Worm (Caenorhabditis elegans): ENCODE results near the gene gldi-9.

Gene gldi-9

DNA sequence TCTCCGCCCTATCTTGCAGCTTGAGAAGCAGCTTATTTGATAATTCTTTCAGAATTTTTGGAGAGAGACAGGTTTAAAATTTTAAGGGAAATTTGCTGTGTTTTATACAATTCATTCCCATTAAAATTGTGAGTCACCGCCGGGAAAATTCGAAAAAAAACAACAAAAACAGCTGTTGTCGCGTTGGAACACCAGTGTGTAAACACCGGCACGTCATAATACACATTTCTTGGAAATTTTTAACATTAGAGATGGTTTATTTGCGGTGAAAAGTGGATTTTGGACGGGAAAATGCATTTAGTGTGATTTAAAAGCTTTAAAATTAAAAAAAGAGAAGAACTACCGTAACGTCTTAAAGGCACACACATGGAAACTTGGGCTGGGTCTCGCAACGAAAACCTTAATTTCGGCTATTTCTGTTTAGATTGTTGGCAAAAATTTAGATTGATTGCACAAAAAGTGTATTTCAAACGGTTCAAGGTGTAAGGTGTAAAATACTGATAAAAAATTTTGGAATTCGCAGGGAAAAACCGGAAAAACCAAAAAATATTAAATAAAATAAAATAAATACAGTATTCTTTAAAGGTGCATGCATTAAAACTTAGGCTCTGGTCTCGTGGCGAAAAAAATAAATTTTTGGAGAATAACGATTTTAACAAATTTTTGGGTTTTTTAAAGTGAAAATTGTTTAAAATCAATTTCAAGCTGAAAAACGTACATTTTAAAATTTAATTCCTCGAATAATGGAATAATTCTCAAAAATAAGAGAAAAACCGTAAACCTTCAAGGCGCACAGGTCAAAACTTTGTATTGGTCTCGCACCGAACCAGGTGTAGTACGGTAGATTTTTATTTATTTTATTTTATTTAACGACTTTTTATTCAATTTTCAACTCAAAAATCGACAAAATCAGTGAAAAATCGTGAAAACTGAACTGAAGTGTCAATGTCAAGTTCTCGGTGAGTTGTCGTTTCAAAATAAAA lies 30.6 kb downstream of the gldi-9 start, which contains the start of gene cosa-1 (continued):
- TF ChIP-seq sdz-38 (tag; optimal IDR thresholded peaks at IDR 0.05) (no peak), snpc-1.1 (tag; optimal IDR thresholded peaks at IDR 0.05; ENCODE audit: insufficient read depth) (no peak), madf-8 (GFP tag; conservative IDR thresholded peaks at IDR 0.05) (peak; percentile 78), attf-3 (GFP tag; conservative IDR thresholded peaks at IDR 0.05) (0 out of 2 replicates have a peak, but pooled peaks have one; percentile 10), zfh-2 (GFP tag; conservative IDR thresholded peaks at IDR 0.05) (no peak), ZK185.1 (tag; optimal IDR thresholded peaks at IDR 0.05; ENCODE audit: poor library complexity, severe bottlenecking) (no peak), B0035.1 (tag; optimal IDR thresholded peaks at IDR 0.05) (no peak)

- TF ChIP-seq xnd-1 (tag; optimal IDR thresholded peaks at IDR 0.05) (no peak), hrde-1 (tag; optimal IDR thresholded peaks at IDR 0.05; ENCODE audit: borderline replicate concordance) (no peak), attf-3 (GFP tag; conservative IDR thresholded peaks at IDR 0.05) (no peak), sdz-38 (tag; optimal IDR thresholded peaks at IDR 0.05) (no peak), ccch-3 (GFP tag; optimal IDR thresholded peaks at IDR 0.05) (no peak), F22D6.2 (tag; optimal IDR thresholded peaks at IDR 0.05) (no peak), ztf-3 (GFP tag; optimal IDR thresholded peaks at IDR 0.05) (no peak), C06A6.2 (GFP tag; conservative IDR thresholded peaks at IDR 0.05) (no peak), nfyb-1 (GFP tag; IDR thresholded peaks at IDR 0.05) (no peak), rec-8 (tag; optimal IDR thresholded peaks at IDR 0.05) (no peak), Y56A3A.18 (GFP tag; IDR thresholded peaks at IDR 0.05) (no peak), nhr-179 (tag; optimal IDR thresholded peaks at IDR 0.05) (no peak), egrh-3 (GFP tag; IDR thresholded peaks at IDR 0.05) (no peak), sptf-2 (GFP tag; optimal IDR thresholded peaks at IDR 0.05) (no peak), pha-4 (tag; optimal IDR thresholded peaks at IDR 0.05) (no peak), ceh-58 (GFP tag; IDR thresholded peaks at IDR 0.05) (no peak), lin-40 (tag; optimal IDR thresholded peaks at IDR 0.05) (no peak), ama-1 (optimal IDR thresholded peaks at IDR 0.05) (no peak), ama-1 (GFP tag; optimal IDR thresholded peaks at IDR 0.05) (no peak), ztf-6 (GFP tag; IDR thresholded peaks at IDR 0.05) (no peak)
These were observed 31.3 kb downstream of the gldi-9 start, which contains the start of gene Y71H2AM.11 for ce11 chrIII:2724992-2725220. Y71H2AM.11 (minus strand) TSS chrIII:2725092.

- TF ChIP-seq F23B12.7 (tag; optimal IDR thresholded peaks at IDR 0.05; ENCODE audit: insufficient read depth) (no peak), mcd-1 (GFP tag; IDR thresholded peaks at IDR 0.05) (peak; percentile 22; the same call in 1 of the 2 replicates), mxl-1 (tag; optimal IDR thresholded peaks at IDR 0.05) (no peak)
These were observed 39.6 kb downstream of the gldi-9 start, which contains the start of gene tmem-132 for ce11 chrIII:2716514-2716913. tmem-132 (minus strand) TSS chrIII:2716614.

ce11 chrIII:2711527-2711926 lies 44.6 kb downstream of the gldi-9 start:
- TF ChIP-seq snpc-1.3 (tag; optimal IDR thresholded peaks at IDR 0.05; ENCODE audit: insufficient read depth) (peak; percentile 52), B0261.1 (tag; optimal IDR thresholded peaks at IDR 0.05) (peak; percentile 73), dpff-1 (tag; optimal IDR thresholded peaks at IDR 0.05) (no peak), nhr-90 (tag; optimal IDR thresholded peaks at IDR 0.05) (peak; percentile 56), lsl-1 (GFP tag; optimal IDR thresholded peaks at IDR 0.05) (peak; percentile 43), T07F8.4 (tag; optimal IDR thresholded peaks at IDR 0.05) (peak; percentile 23), sdz-38 (tag; optimal IDR thresholded peaks at IDR 0.05) (no peak), F37B4.10 (GFP tag; IDR thresholded peaks at IDR 0.05) (no peak), ZK185.1 (tag; optimal IDR thresholded peaks at IDR 0.05; ENCODE audit: poor library complexity, severe bottlenecking) (no peak), rpc-1 (optimal IDR thresholded peaks at IDR 0.05) (peak; percentile 64), rpc-1 (tag; optimal IDR thresholded peaks at IDR 0.05) (peak; percentile 85), F33H1.4 (GFP tag; IDR thresholded peaks at IDR 0.05) (peak; percentile 30; the same call in 1 of the 2 replicates), tbp1 (GFP tag; optimal IDR thresholded peaks at IDR 0.05) (peak; percentile 88), dox-1 (GFP tag; IDR thresholded peaks at IDR 0.05) (0 out of 2 replicates have a peak, but pooled peaks have one; percentile 34), ztf-25 (GFP tag; IDR thresholded peaks at IDR 0.05) (0 out of 2 replicates have a peak, but pooled peaks have one; percentile 64), him-1 (tag; optimal IDR thresholded peaks at IDR 0.05) (peak; percentile 62), die-1 (tag; optimal IDR thresholded peaks at IDR 0.05) (peak; percentile 66)

Data from whole organism, young adult.